Worm (Caenorhabditis elegans) whole organism, midembryonic: ENCODE results near the gene nhr-133.

ENCODE experiments used
- cog-1 ChIP-seq: sonication (generic microtip); optimal IDR thresholded peaks from 2 replicates; lab custom pipeline; 2016; ENCODE audit warnings: missing genetic modification characterization, missing compliant biosample characterization
- flt-1 ChIP-seq: fragments of 200-800 bp; sonication (Bioruptor generic); IDR thresholded peaks from 2 replicates; pipeline ENCODE4 v1.3.6; 2022; ENCODE audit warnings: missing genetic modification characterization, missing compliant biosample characterization
- klf-2 ChIP-seq: fragments of 200-800 bp; sonication (Bioruptor generic); conservative IDR thresholded peaks from 2 replicates; pipeline ENCODE4 v1.3.6; 2022; ENCODE audit warnings: missing genetic modification reagents, missing genetic modification characterization, missing compliant biosample characterization
- ref-1 ChIP-seq: fragments of 200-800 bp; sonication (Bioruptor generic); conservative IDR thresholded peaks from 2 replicates; pipeline ENCODE4 v1.3.6; 2022; ENCODE audit warnings: missing genetic modification reagents, missing genetic modification characterization, missing compliant biosample characterization

- no peak for TF ChIP-seq ref-1 (GFP tag; lab: Robert Waterston, UW)
- no peak for TF ChIP-seq flt-1 (GFP tag; lab: Robert Waterston, UW)
- no peak for TF ChIP-seq cog-1
- no peak for TF ChIP-seq klf-2
Observed at ce11 chrV:2174465-2174864, 37.5 kb downstream of the nhr-133 start.
